Worm (Caenorhabditis elegans) whole organism, L3 larva: Measurements from ENCODE around the gene T19D12.6.

ENCODE experiments used
- ama-1 ChIP-seq: fragments of 150-350 bp; optimal IDR thresholded peaks from 2 replicates; lab custom pipeline; 2018
- elt-2 ChIP-seq: sonication (generic microtip); optimal IDR thresholded peaks from 2 replicates; lab custom pipeline; 2016; ENCODE audit warnings: missing genetic modification reagents, mild to moderate bottlenecking, missing genetic modification characterization, missing compliant biosample characterization
- elt-3 ChIP-seq, 3 experiments: fragments of 150-350 bp in 1 of 3; sonication (generic microtip) in 2 of 3; optimal IDR thresholded peaks; 2 replicates in 2 of 3; 4 replicates in 1 of 3; lab custom pipeline; 2014 to 2017; ENCODE audit warnings: missing biosample characterization in 3 of 3, missing genetic modification characterization in 3 of 3
- fkh-10 ChIP-seq: sonication (generic microtip); optimal IDR thresholded peaks from 2 replicates; lab custom pipeline; 2017; ENCODE audit warnings: missing biosample characterization, missing genetic modification reagents, missing genetic modification characterization
- lin-15B ChIP-seq: fragments of 150-350 bp; optimal IDR thresholded peaks from 2 replicates; lab custom pipeline; 2014; ENCODE audit warnings: missing biosample characterization, missing genetic modification characterization
- nhr-237 ChIP-seq: fragments of 150-350 bp; optimal IDR thresholded peaks from 2 replicates; lab custom pipeline; 2014; ENCODE audit warnings: missing biosample characterization, missing genetic modification characterization
- nhr-76 ChIP-seq: fragments of 150-350 bp; sonication (generic microtip); optimal IDR thresholded peaks from 5 replicates; lab custom pipeline; 2014; ENCODE audit warnings: missing biosample characterization, missing genetic modification characterization

- TF ChIP-seq fkh-10 (GFP tag; lab: Kevin White, UChicago) (no peak), lin-15B (tag; lab: Kevin White, UChicago) (no peak), elt-2 (tag; lab: Kevin White, UChicago) (no peak), elt-3 (tag; optimal IDR thresholded peaks at IDR 0.05; lab: Kevin White, UChicago) (no peak), ama-1 (lab: Kevin White, UChicago) (no peak), nhr-76 (tag; lab: Kevin White, UChicago) (no peak), nhr-237 (tag; lab: Kevin White, UChicago) (no peak)
Observed at ce11 chrII:6594151-6594550, 48.8 kb downstream of the T19D12.6 start, which contains the start of gene aipr-1.
